Fruit fly (Drosophila melanogaster) whole organism, embryonic: Measurements from ENCODE around the gene beat-Vc.

Source experiments
- CG11560 ChIP-seq: fragments of 200-800 bp; sonication (Bioruptor generic); IDR thresholded peaks from 3 replicates; pipeline ENCODE4 v1.3.6; 2022; ENCODE audit warnings: missing biosample characterization, missing genetic modification characterization
- CG15514 ChIP-seq: fragments of 200-800 bp; sonication (Bioruptor generic); optimal IDR thresholded peaks from 3 replicates; lab custom pipeline; 2017; ENCODE audit warnings: missing biosample characterization, missing genetic modification characterization, mild to moderate bottlenecking, moderate library complexity, missing genetic modification reagents
- CG8944 ChIP-seq: fragments of 200-800 bp; sonication (Bioruptor generic); optimal IDR thresholded peaks from 3 replicates; lab custom pipeline; 2016; ENCODE audit warnings: missing biosample characterization, missing genetic modification characterization
- Dfd ChIP-seq, 2 experiments: fragments of >200 bp; optimal IDR thresholded peaks; 2 replicates each; lab custom pipeline; 2017; ENCODE audit warnings: missing biosample characterization in 2 of 2, missing genetic modification characterization in 2 of 2
- Dip2 ChIP-seq: fragments of 200-800 bp; sonication (Bioruptor generic); IDR thresholded peaks from 2 replicates; pipeline ENCODE4 v1.3.6; 2022; ENCODE audit warnings: missing biosample characterization, missing genetic modification characterization
- Sry-δ ChIP-seq: fragments of 200-800 bp; sonication (Bioruptor generic); optimal IDR thresholded peaks from 2 replicates; lab custom pipeline; 2016; ENCODE audit warnings: missing biosample characterization, missing genetic modification characterization
- chif ChIP-seq, 2 experiments: fragments of 200-800 bp; sonication (Bioruptor generic); optimal IDR thresholded peaks; 3 replicates each; lab custom pipeline; 2016; ENCODE audit warnings: missing biosample characterization in 2 of 2, missing genetic modification characterization in 2 of 2
- da ChIP-seq: fragments of 200-800 bp; sonication (Bioruptor generic); optimal IDR thresholded peaks from 2 replicates; lab custom pipeline; 2016; ENCODE audit warnings: missing biosample characterization, missing genetic modification characterization
- gsb-n ChIP-seq: fragments of 200-800 bp; sonication (Bioruptor generic); optimal IDR thresholded peaks from 3 replicates; lab custom pipeline; 2018; ENCODE audit warnings: missing biosample characterization, mild to moderate bottlenecking, missing genetic modification characterization
- mam ChIP-seq: fragments of 200-800 bp; sonication (Bioruptor generic); optimal IDR thresholded peaks from 3 replicates; lab custom pipeline; 2016; ENCODE audit warnings: missing biosample characterization, missing genetic modification characterization
- peb ChIP-seq: fragments of 200-800 bp; sonication (Bioruptor generic); IDR thresholded peaks from 2 replicates; pipeline ENCODE4 v1.3.6; 2022; ENCODE audit warnings: missing biosample characterization, missing genetic modification characterization
- sna ChIP-seq: fragments of 200-800 bp; sonication (Bioruptor generic); IDR thresholded peaks from 2 replicates; pipeline ENCODE4 v1.3.6; 2022; ENCODE audit warnings: missing biosample characterization, missing genetic modification characterization; ENCODE audit not compliant: partially characterized antibody
- zf30C ChIP-seq: fragments of 200-800 bp; sonication (Bioruptor generic); optimal IDR thresholded peaks from 3 replicates; lab custom pipeline; 2018; ENCODE audit warnings: missing biosample characterization, mild to moderate bottlenecking, missing genetic modification characterization

DNA sequence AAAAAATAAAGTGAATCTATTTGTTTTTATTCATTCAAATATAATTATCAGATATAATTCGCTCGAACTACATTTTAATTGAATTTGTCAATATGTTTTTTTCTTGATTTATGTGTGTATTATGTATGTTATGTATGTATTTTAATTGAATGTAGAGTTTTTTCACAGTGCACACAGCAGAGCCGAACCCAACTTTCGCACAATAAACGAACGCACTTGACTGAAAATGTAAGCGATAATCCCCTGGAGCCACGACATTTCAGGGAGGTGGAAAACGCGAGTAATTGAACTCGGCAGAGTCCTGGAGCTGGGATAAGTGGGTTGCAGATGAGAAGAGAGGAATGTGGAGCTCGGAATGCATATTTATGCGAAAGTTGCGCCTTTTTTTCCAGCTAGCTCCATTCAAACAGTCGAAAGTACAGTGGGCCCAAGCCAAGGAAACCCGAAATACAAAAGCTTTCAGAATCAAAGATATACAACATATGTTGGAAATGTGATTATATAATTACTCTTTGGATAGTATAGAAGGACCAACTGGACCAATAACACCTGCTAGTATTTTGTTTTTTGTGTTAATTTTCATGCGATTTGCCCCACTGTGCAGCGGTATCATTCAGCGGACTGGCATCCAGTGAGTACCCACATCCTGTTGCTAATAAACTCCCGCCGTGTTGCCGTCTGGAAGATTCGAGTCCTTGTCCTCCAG, 54.9 kb downstream of the beat-Vc start:
- TF ChIP-seq zf30C: no peak
- no peak for TF ChIP-seq CG11560 (tag; lab: Robert Waterston, UW)
- TF ChIP-seq mam: peak; percentile 31
- TF ChIP-seq gsb-n: no peak
- 0 out of 2 replicates have a peak, but pooled peaks have one; percentile 16 for TF ChIP-seq peb
- TF ChIP-seq Dfd (GFP tag; optimal IDR thresholded peaks at IDR 0.05; lab: Kevin White, UChicago): no peak
- peak in 1 of 2 experiments; percentile 19 for TF ChIP-seq chif (GFP tag; optimal IDR thresholded peaks at IDR 0.05; lab: Kevin White, UChicago)
- no peak for TF ChIP-seq da (GFP tag; lab: Kevin White, UChicago)
- TF ChIP-seq Sry-δ (GFP tag; lab: Kevin White, UChicago): no peak
- TF ChIP-seq Dip2 (GFP tag; lab: Robert Waterston, UW): no peak
- no peak for TF ChIP-seq CG8944 (GFP tag; lab: Kevin White, UChicago)
- TF ChIP-seq CG15514 (GFP tag; lab: Kevin White, UChicago): peak; percentile 33
- no peak for TF ChIP-seq sna (GFP tag; lab: Robert Waterston, UW)
